Fruit fly (Drosophila melanogaster) S2 (cell line): ENCODE data around the gene CG7101.

Experiments used
- CG8478 ChIP-seq: fragments of >200 bp; optimal IDR thresholded peaks from 2 replicates; lab custom pipeline; 2018
- CTCF ChIP-seq, 2 experiments: fragments of >200 bp; optimal IDR thresholded peaks; 2 replicates each; lab custom pipeline; 2018

DNA sequence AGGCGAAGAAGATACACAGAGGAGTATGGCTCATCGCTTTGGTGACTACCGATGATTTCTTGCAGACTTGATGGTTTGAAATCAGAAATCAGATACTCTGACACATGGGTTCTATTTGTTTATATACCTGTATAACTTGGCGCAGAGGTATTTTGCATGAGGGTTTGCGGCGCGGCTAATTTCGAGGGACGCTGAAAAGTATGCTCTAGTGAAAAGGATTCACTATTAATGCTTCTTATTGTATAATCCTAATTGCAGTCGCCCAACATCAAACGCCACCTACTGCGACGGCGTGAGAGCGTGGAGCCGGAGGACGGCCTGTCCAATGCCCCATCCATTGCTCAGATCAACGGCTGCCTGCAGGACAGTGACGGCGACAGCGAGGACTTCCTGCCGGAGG, 25.4 kb upstream of the CG7101 start:
- TF ChIP-seq CG8478 (lab: Kevin White, UChicago) (no peak), CTCF (optimal IDR thresholded peaks at IDR 0.05; lab: Kevin White, UChicago) (peak; percentile 53 to 58)
